Fruit fly (Drosophila melanogaster): ENCODE data around the gene Wdr92.

dm6 chr3L:17893660-17894059 is 14.3 kb upstream of the Wdr92 start:
- TF ChIP-seq esn (GFP tag; optimal IDR thresholded peaks at IDR 0.05) (no peak), CG11902 (GFP tag; optimal IDR thresholded peaks at IDR 0.05) (no peak), topi (GFP tag; optimal IDR thresholded peaks at IDR 0.05) (no peak), acj6 (GFP tag; optimal IDR thresholded peaks at IDR 0.05) (no peak), salr (GFP tag; optimal IDR thresholded peaks at IDR 0.05) (no peak), Smox (GFP tag; optimal IDR thresholded peaks at IDR 0.05) (no peak), Gug (GFP tag; IDR thresholded peaks at IDR 0.05) (no peak), CG4318 (GFP tag; optimal IDR thresholded peaks at IDR 0.05) (no peak), CG16779 (tag; optimal IDR thresholded peaks at IDR 0.05) (no peak), CG8319 (GFP tag; optimal IDR thresholded peaks at IDR 0.05) (no peak), Eip78C (GFP tag) (no peak), fd59A (GFP tag; optimal IDR thresholded peaks at IDR 0.05) (no peak), achi (GFP tag; optimal IDR thresholded peaks at IDR 0.05) (no peak), CG11762 (GFP tag; optimal IDR thresholded peaks at IDR 0.05; ENCODE audit: insufficient read depth) (no peak)

All from whole organism, prepupa.